Fruit fly (Drosophila melanogaster) whole organism, prepupa: ENCODE measurements around the gene Dnaaf5.
A peak's percentile ranks its signal among the peaks of the same experiment; 100 is the strongest.

ENCODE experiments used
- Blimp-1 ChIP-seq: fragments of 200-800 bp; sonication (Bioruptor generic); optimal IDR thresholded peaks from 3 replicates; lab custom pipeline; 2017; ENCODE audit warnings: missing biosample characterization, missing genetic modification characterization, mild to moderate bottlenecking, moderate library complexity, missing genetic modification reagents
- CG10631 ChIP-seq: fragments of 200-800 bp; sonication (Bioruptor generic); optimal IDR thresholded peaks from 2 replicates; lab custom pipeline; 2016; ENCODE audit warnings: missing biosample characterization, missing genetic modification characterization
- CG10669 ChIP-seq: fragments of 200-800 bp; sonication (Bioruptor generic); optimal IDR thresholded peaks from 3 replicates; lab custom pipeline; 2018; ENCODE audit warnings: missing biosample characterization, mild to moderate bottlenecking, missing genetic modification characterization, moderate library complexity
- CG11762 ChIP-seq: fragments of 200-800 bp; sonication (Bioruptor generic); optimal IDR thresholded peaks from 3 replicates; lab custom pipeline; 2016; ENCODE audit warnings: missing biosample characterization, missing genetic modification characterization; ENCODE audit not compliant: insufficient read depth
- CG11902 ChIP-seq: fragments of 200-800 bp; sonication (Bioruptor generic); optimal IDR thresholded peaks from 3 replicates; lab custom pipeline; 2016; ENCODE audit warnings: missing biosample characterization, missing genetic modification characterization
- CG1621 ChIP-seq: fragments of 200-800 bp; sonication (Bioruptor generic); optimal IDR thresholded peaks from 3 replicates; lab custom pipeline; 2018; ENCODE audit warnings: missing biosample characterization, mild to moderate bottlenecking, missing genetic modification characterization
- CG16779 ChIP-seq: fragments of 200-800 bp; sonication (Bioruptor generic); optimal IDR thresholded peaks from 3 replicates; lab custom pipeline; 2017; ENCODE audit warnings: missing biosample characterization, mild to moderate bottlenecking, missing genetic modification characterization
- CG3032 ChIP-seq: fragments of 200-800 bp; optimal IDR thresholded peaks from 2 replicates; lab custom pipeline; 2019; ENCODE audit warnings: missing biosample characterization, mild to moderate bottlenecking, missing genetic modification characterization, moderate library complexity
- CG31627 ChIP-seq: fragments of 200-800 bp; sonication (Bioruptor generic); optimal IDR thresholded peaks from 3 replicates; lab custom pipeline; 2016; ENCODE audit warnings: missing biosample characterization, missing genetic modification characterization
- CG32006 ChIP-seq: fragments of 200-800 bp; sonication (Bioruptor generic); optimal IDR thresholded peaks from 3 replicates; lab custom pipeline; 2017; ENCODE audit warnings: missing biosample characterization, mild to moderate bottlenecking, missing genetic modification characterization
- CG3919 ChIP-seq: fragments of 200-800 bp; sonication (Bioruptor generic); optimal IDR thresholded peaks from 3 replicates; lab custom pipeline; 2016; ENCODE audit warnings: missing biosample characterization, missing genetic modification characterization
- CG4318 ChIP-seq: fragments of 200-800 bp; sonication (Bioruptor generic); optimal IDR thresholded peaks from 3 replicates; lab custom pipeline; 2017; ENCODE audit warnings: missing biosample characterization, mild to moderate bottlenecking, missing genetic modification characterization
- CG6163 ChIP-seq: fragments of 200-800 bp; sonication (Bioruptor generic); IDR thresholded peaks from 3 replicates; pipeline ENCODE4 v1.3.6; 2022; ENCODE audit warnings: missing biosample characterization, missing genetic modification characterization
- CG6276 ChIP-seq: fragments of 200-800 bp; sonication (Bioruptor generic); optimal IDR thresholded peaks from 2 replicates; lab custom pipeline; 2017; ENCODE audit warnings: missing biosample characterization, mild to moderate bottlenecking, missing genetic modification characterization
- CG6792 ChIP-seq: fragments of 200-800 bp; sonication (Bioruptor generic); optimal IDR thresholded peaks from 3 replicates; lab custom pipeline; 2016; ENCODE audit warnings: missing biosample characterization, missing genetic modification characterization
- CG6808 ChIP-seq: fragments of 200-800 bp; sonication (Bioruptor generic); optimal IDR thresholded peaks from 3 replicates; lab custom pipeline; 2017; ENCODE audit warnings: missing biosample characterization, missing genetic modification characterization, mild to moderate bottlenecking, moderate library complexity, missing genetic modification reagents
- CG6854 ChIP-seq: fragments of 200-800 bp; sonication (Bioruptor generic); optimal IDR thresholded peaks from 2 replicates; lab custom pipeline; 2017; ENCODE audit warnings: missing biosample characterization, mild to moderate bottlenecking, missing genetic modification characterization
- CG8319 ChIP-seq: fragments of 200-800 bp; sonication (Bioruptor generic); optimal IDR thresholded peaks from 3 replicates; lab custom pipeline; 2016; ENCODE audit warnings: missing biosample characterization, missing genetic modification characterization
- CG8632 ChIP-seq: fragments of 200-800 bp; sonication (Bioruptor generic); optimal IDR thresholded peaks from 3 replicates; lab custom pipeline; 2016; ENCODE audit warnings: missing biosample characterization, missing genetic modification characterization
- CG9139 ChIP-seq: fragments of 200-800 bp; sonication (Bioruptor generic); optimal IDR thresholded peaks from 3 replicates; lab custom pipeline; 2017; ENCODE audit warnings: missing biosample characterization, mild to moderate bottlenecking, missing genetic modification characterization
- Eip75B ChIP-seq: fragments of 200-800 bp; sonication (Bioruptor generic); optimal IDR thresholded peaks from 3 replicates; lab custom pipeline; 2016; ENCODE audit warnings: missing biosample characterization, missing genetic modification characterization
- Eip78C ChIP-seq: fragments of 200-800 bp; sonication (Bioruptor generic); peaks from one replicate; lab custom pipeline; 2016; ENCODE audit warnings: missing biosample characterization, missing genetic modification characterization
- Eip93F ChIP-seq: fragments of 200-800 bp; sonication (Bioruptor generic); optimal IDR thresholded peaks from 2 replicates; lab custom pipeline; 2016; ENCODE audit warnings: missing biosample characterization, mild to moderate bottlenecking, missing genetic modification characterization
- Ets21C ChIP-seq: fragments of 200-800 bp; sonication (Bioruptor generic); optimal IDR thresholded peaks from 3 replicates; lab custom pipeline; 2016; ENCODE audit warnings: missing biosample characterization, missing genetic modification characterization
- Ets96B ChIP-seq: fragments of 200-800 bp; optimal IDR thresholded peaks from 2 replicates; lab custom pipeline; 2019; ENCODE audit warnings: missing biosample characterization, mild to moderate bottlenecking, missing genetic modification characterization, moderate library complexity
- Gug ChIP-seq: fragments of 200-800 bp; sonication (Bioruptor generic); IDR thresholded peaks from 2 replicates; pipeline ENCODE4 v1.3.6; 2022; ENCODE audit warnings: missing biosample characterization, missing genetic modification characterization
- Hr38 ChIP-seq: sonication (Bioruptor generic); optimal IDR thresholded peaks from 2 replicates; lab custom pipeline; 2016; ENCODE audit warnings: missing biosample characterization, missing genetic modification characterization
- Hr39 ChIP-seq: fragments of 200-800 bp; sonication (Bioruptor generic); optimal IDR thresholded peaks from 2 replicates; lab custom pipeline; 2016; ENCODE audit warnings: missing biosample characterization, missing genetic modification characterization
- Met ChIP-seq: fragments of 200-800 bp; sonication (Bioruptor generic); optimal IDR thresholded peaks from 3 replicates; lab custom pipeline; 2016; ENCODE audit warnings: missing biosample characterization, missing genetic modification characterization
- OdsH ChIP-seq: fragments of 200-800 bp; sonication (Bioruptor generic); optimal IDR thresholded peaks from 3 replicates; lab custom pipeline; 2016; ENCODE audit warnings: missing biosample characterization, missing genetic modification characterization
- Smox ChIP-seq: fragments of 200-800 bp; sonication (Bioruptor generic); optimal IDR thresholded peaks from 3 replicates; lab custom pipeline; 2016; ENCODE audit warnings: missing biosample characterization, missing genetic modification characterization
- Sox102F ChIP-seq: fragments of 200-800 bp; sonication (Bioruptor generic); optimal IDR thresholded peaks from 2 replicates; lab custom pipeline; 2016; ENCODE audit warnings: missing biosample characterization, mild to moderate bottlenecking, missing genetic modification characterization
- Sox14 ChIP-seq: fragments of 200-800 bp; sonication (Bioruptor generic); optimal IDR thresholded peaks from 3 replicates; lab custom pipeline; 2016; ENCODE audit warnings: missing biosample characterization, missing genetic modification characterization
- Sox15 ChIP-seq: fragments of 200-800 bp; sonication (Bioruptor generic); optimal IDR thresholded peaks from 3 replicates; lab custom pipeline; 2016; ENCODE audit warnings: missing biosample characterization, missing genetic modification characterization
- acj6 ChIP-seq: fragments of 200-800 bp; sonication (Bioruptor generic); optimal IDR thresholded peaks from 3 replicates; lab custom pipeline; 2016; ENCODE audit warnings: missing biosample characterization, missing genetic modification characterization
- dsx ChIP-seq: fragments of 200-800 bp; optimal IDR thresholded peaks from 3 replicates; lab custom pipeline; 2019; ENCODE audit warnings: missing biosample characterization, mild to moderate bottlenecking, missing genetic modification characterization, moderate library complexity; ENCODE audit not compliant: poor library complexity, severe bottlenecking
- eg ChIP-seq: fragments of 200-800 bp; sonication (Bioruptor generic); IDR thresholded peaks from 3 replicates; pipeline ENCODE4 v1.3.6; 2022; ENCODE audit warnings: missing biosample characterization, missing genetic modification characterization
- esn ChIP-seq: fragments of 200-800 bp; sonication (Bioruptor generic); optimal IDR thresholded peaks from 2 replicates; lab custom pipeline; 2016; ENCODE audit warnings: missing biosample characterization, mild to moderate bottlenecking, missing genetic modification characterization, moderate library complexity
- fd59A ChIP-seq: fragments of 200-800 bp; sonication (Bioruptor generic); optimal IDR thresholded peaks from 2 replicates; lab custom pipeline; 2017; ENCODE audit warnings: missing biosample characterization, mild to moderate bottlenecking, missing genetic modification characterization, missing genetic modification reagents
- fd85E ChIP-seq: fragments of 200-800 bp; sonication (Bioruptor generic); optimal IDR thresholded peaks from 3 replicates; lab custom pipeline; 2016; ENCODE audit warnings: missing biosample characterization, missing genetic modification characterization
- lz ChIP-seq: fragments of 200-800 bp; sonication (Bioruptor generic); optimal IDR thresholded peaks from 3 replicates; lab custom pipeline; 2016; ENCODE audit warnings: missing biosample characterization, missing genetic modification characterization
- pdm3 ChIP-seq: fragments of 200-800 bp; sonication (Bioruptor generic); optimal IDR thresholded peaks from 3 replicates; lab custom pipeline; 2016; ENCODE audit warnings: missing biosample characterization, missing genetic modification characterization
- salr ChIP-seq, 2 experiments: fragments of 200-800 bp; sonication (Bioruptor generic); optimal IDR thresholded peaks; 3 replicates each; lab custom pipeline; 2016 to 2018; ENCODE audit warnings: missing biosample characterization in 2 of 2, missing genetic modification characterization in 2 of 2, mild to moderate bottlenecking in 1 of 2
- spab ChIP-seq: fragments of 200-800 bp; sonication (Bioruptor generic); optimal IDR thresholded peaks from 2 replicates; lab custom pipeline; 2017; ENCODE audit warnings: missing biosample characterization, mild to moderate bottlenecking, missing genetic modification characterization, missing genetic modification reagents
- ss ChIP-seq, 2 experiments: fragments of 200-800 bp; sonication (Bioruptor generic); optimal IDR thresholded peaks; 2 replicates in 1 of 2; 3 replicates in 1 of 2; lab custom pipeline; 2017 to 2018; ENCODE audit warnings: mild to moderate bottlenecking in 2 of 2, missing biosample characterization in 2 of 2, missing genetic modification characterization in 2 of 2, moderate library complexity in 1 of 2
- svp ChIP-seq: fragments of 200-800 bp; sonication (Bioruptor generic); peaks from one replicate; lab custom pipeline; 2016; ENCODE audit warnings: missing biosample characterization, missing genetic modification characterization
- topi ChIP-seq: fragments of 200-800 bp; sonication (Bioruptor generic); optimal IDR thresholded peaks from 3 replicates; lab custom pipeline; 2016; ENCODE audit warnings: missing biosample characterization, missing genetic modification characterization
- vri ChIP-seq: fragments of 200-800 bp; sonication (Bioruptor generic); optimal IDR thresholded peaks from 3 replicates; lab custom pipeline; 2016; ENCODE audit warnings: missing biosample characterization, mild to moderate bottlenecking, missing genetic modification characterization

The Dnaaf5 gene

dm6 chr3R:14397927-14398326 is 36.3 kb upstream of the Dnaaf5 start (continued):
- peak; percentile 20 for TF ChIP-seq CG6808 (GFP tag; lab: Kevin White, UChicago)
- TF ChIP-seq Met (GFP tag; lab: Kevin White, UChicago), result peak; percentile 10
- peak; percentile 24 for TF ChIP-seq Ets21C (GFP tag; lab: Kevin White, UChicago)
- TF ChIP-seq CG8319 (GFP tag; lab: Kevin White, UChicago), result peak; percentile 21
- peak; percentile 36 for TF ChIP-seq topi (GFP tag; lab: Kevin White, UChicago)
- peak; percentile 52 for TF ChIP-seq Eip93F (GFP tag; lab: Kevin White, UChicago)
- TF ChIP-seq CG6854 (GFP tag; lab: Kevin White, UChicago), result peak; percentile 18
- TF ChIP-seq CG16779 (tag; lab: Kevin White, UChicago), result no peak
- no peak for TF ChIP-seq CG11902 (GFP tag; lab: Kevin White, UChicago)
- TF ChIP-seq OdsH (GFP tag; lab: Kevin White, UChicago), result peak; percentile 0
- no peak for TF ChIP-seq CG4318 (GFP tag; lab: Kevin White, UChicago)

- TF ChIP-seq Smox (peak; percentile 25), CG11762 (GFP tag; lab: Kevin White, UChicago) (peak; percentile 23), fd59A (GFP tag; lab: Kevin White, UChicago) (no peak), topi (GFP tag; lab: Kevin White, UChicago) (peak; percentile 65), CG6163 (peak; percentile 76), Eip78C (GFP tag; lab: Kevin White, UChicago) (peak; percentile 84), spab (GFP tag; lab: Kevin White, UChicago) (peak; percentile 23), Eip75B (peak; percentile 68), CG32006 (peak; percentile 4), Ets96B (tag; lab: Kevin White, UChicago) (peak; percentile 22), CG9139 (GFP tag; lab: Kevin White, UChicago) (no peak), Ets21C (GFP tag; lab: Kevin White, UChicago) (peak; percentile 9), CG10631 (GFP tag; lab: Kevin White, UChicago) (peak; percentile 29), eg (GFP tag; lab: Robert Waterston, UW) (peak; percentile 45; the same call in 1 of the 3 replicates), Sox14 (peak; percentile 53), vri (peak; percentile 22), Blimp-1 (peak; percentile 12), ss (GFP tag; optimal IDR thresholded peaks at IDR 0.05; lab: Kevin White, UChicago) (no peak), Gug (GFP tag; lab: Robert Waterston, UW) (no peak), dsx (GFP tag; lab: Kevin White, UChicago) (no peak), CG6808 (GFP tag; lab: Kevin White, UChicago) (peak; percentile 49), CG8632 (GFP tag; lab: Kevin White, UChicago) (no peak), Met (GFP tag; lab: Kevin White, UChicago) (peak; percentile 55), CG3032 (peak; percentile 64), fd85E (no peak), CG1621 (peak; percentile 21), CG6276 (no peak), CG6792 (GFP tag; lab: Kevin White, UChicago) (peak; percentile 51), CG31627 (peak; percentile 72), CG8319 (GFP tag; lab: Kevin White, UChicago) (peak; percentile 70), CG10669 (GFP tag; lab: Kevin White, UChicago) (peak; percentile 59), Hr38 (GFP tag; lab: Kevin White, UChicago) (no peak), Sox15 (GFP tag; lab: Kevin White, UChicago) (no peak), pdm3 (peak; percentile 22), Sox102F (GFP tag; lab: Kevin White, UChicago) (peak; percentile 10), Eip93F (GFP tag; lab: Kevin White, UChicago) (no peak), Hr39 (GFP tag; lab: Kevin White, UChicago) (peak; percentile 64), CG11902 (GFP tag; lab: Kevin White, UChicago) (peak; percentile 59), salr (GFP tag; optimal IDR thresholded peaks at IDR 0.05; lab: Kevin White, UChicago) (peak in 1 of 2 experiments; percentile 31), acj6 (peak; percentile 38), CG6854 (GFP tag; lab: Kevin White, UChicago) (no peak), svp (GFP tag; lab: Kevin White, UChicago) (peak; percentile 64), lz (GFP tag; lab: Kevin White, UChicago) (peak; percentile 72), esn (GFP tag; lab: Kevin White, UChicago) (peak; percentile 71), CG3919 (GFP tag; lab: Kevin White, UChicago) (peak; percentile 90)
These were observed 29.7 kb upstream of the Dnaaf5 start for dm6 chr3R:14391281-14391680.
